Worm (Caenorhabditis elegans) whole organism, young adult: ENCODE results near the gene F49C5.11.
A peak's percentile ranks its signal among the peaks of the same experiment; 100 is the strongest.

ENCODE experiments used
- B0336.3 ChIP-seq: fragments of 200-800 bp; sonication (Bioruptor generic); IDR thresholded peaks from 2 replicates; pipeline ENCODE4 v1.3.6; 2022; ENCODE audit warnings: missing genetic modification characterization, missing compliant biosample characterization
- C06A6.2 ChIP-seq: fragments of 200-800 bp; sonication (Bioruptor generic); conservative IDR thresholded peaks from 2 replicates; pipeline ENCODE4 v1.3.6; 2022; ENCODE audit warnings: missing genetic modification characterization, missing compliant biosample characterization
- F10E7.11 ChIP-seq: sonication (generic microtip); optimal IDR thresholded peaks from 2 replicates; lab custom pipeline; 2017; ENCODE audit warnings: mild to moderate bottlenecking, missing genetic modification characterization, moderate library complexity, missing compliant biosample characterization
- F22D6.2 ChIP-seq: sonication (generic microtip); optimal IDR thresholded peaks from 2 replicates; lab custom pipeline; 2016; ENCODE audit warnings: mild to moderate bottlenecking, missing genetic modification characterization, missing compliant biosample characterization
- F23B12.7 ChIP-seq: sonication (generic microtip); optimal IDR thresholded peaks from 2 replicates; lab custom pipeline; 2017; ENCODE audit warnings: missing genetic modification characterization, mild to moderate bottlenecking, missing compliant biosample characterization, antibody characterized with exemption, moderate library complexity; ENCODE audit not compliant: insufficient read depth
- F57A8.1 ChIP-seq: fragments of 200-800 bp; sonication (Bioruptor generic); optimal IDR thresholded peaks from 2 replicates; lab custom pipeline; 2018; ENCODE audit warnings: mild to moderate bottlenecking, missing genetic modification characterization, moderate library complexity, missing compliant biosample characterization
- F57C9.4 ChIP-seq: sonication (generic microtip); optimal IDR thresholded peaks from 2 replicates; lab custom pipeline; 2017; ENCODE audit warnings: mild to moderate bottlenecking, missing genetic modification characterization, missing compliant biosample characterization
- K11D2.4 ChIP-seq: fragments of 200-800 bp; sonication (Bioruptor generic); IDR thresholded peaks from 2 replicates; pipeline ENCODE4 v1.3.6; 2022; ENCODE audit warnings: missing genetic modification reagents, missing genetic modification characterization, missing compliant biosample characterization
- Y79H2A.3 ChIP-seq: fragments of 200-800 bp; sonication (Bioruptor generic); conservative IDR thresholded peaks from 2 replicates; pipeline ENCODE4 v1.3.6; 2022; ENCODE audit warnings: missing genetic modification reagents, missing genetic modification characterization, missing compliant biosample characterization
- ZK185.1 ChIP-seq: sonication (generic microtip); optimal IDR thresholded peaks from 2 replicates; lab custom pipeline; 2016; ENCODE audit warnings: mild to moderate bottlenecking, missing genetic modification characterization, missing compliant biosample characterization; ENCODE audit not compliant: poor library complexity, severe bottlenecking
- aptf-3 ChIP-seq: fragments of 200-800 bp; sonication (Bioruptor generic); IDR thresholded peaks from 2 replicates; pipeline ENCODE4 v1.3.6; 2022; ENCODE audit warnings: missing genetic modification characterization, missing compliant biosample characterization
- attf-6 ChIP-seq: fragments of 200-800 bp; sonication (Bioruptor generic); IDR thresholded peaks from 2 replicates; pipeline ENCODE4 v1.3.6; 2022; ENCODE audit warnings: missing genetic modification reagents, missing genetic modification characterization, missing compliant biosample characterization
- bed-2 ChIP-seq: fragments of 200-800 bp; sonication (Bioruptor generic); IDR thresholded peaks from 2 replicates; pipeline ENCODE4 v1.3.6; 2022; ENCODE audit warnings: missing genetic modification reagents, missing genetic modification characterization, missing compliant biosample characterization
- cebp-1 ChIP-seq, 2 experiments: fragments of 200-800 bp in 1 of 2; sonication (Bioruptor generic) in 1 of 2; sonication (generic microtip) in 1 of 2; IDR thresholded peaks in 1 of 2; optimal IDR thresholded peaks in 1 of 2; 2 replicates each; pipeline versions ENCODE4 v1.3.6 to Lab custom; 2017 to 2022; ENCODE audit warnings: missing compliant biosample characterization in 2 of 2, missing genetic modification characterization in 2 of 2, mild to moderate bottlenecking in 1 of 2, missing genetic modification reagents in 1 of 2, moderate library complexity in 1 of 2
- ceh-100 ChIP-seq: fragments of 200-800 bp; sonication (Bioruptor generic); IDR thresholded peaks from 2 replicates; pipeline ENCODE4 v1.3.6; 2022; ENCODE audit warnings: missing genetic modification reagents, missing genetic modification characterization, missing compliant biosample characterization
- ceh-40 ChIP-seq: fragments of 200-800 bp; sonication (Bioruptor generic); IDR thresholded peaks from 2 replicates; pipeline ENCODE4 v1.3.6; 2022; ENCODE audit warnings: missing genetic modification characterization, missing compliant biosample characterization
- ceh-91 ChIP-seq: fragments of 200-800 bp; sonication (Bioruptor generic); IDR thresholded peaks from 2 replicates; pipeline ENCODE4 v1.3.6; 2022; ENCODE audit warnings: missing genetic modification reagents, missing genetic modification characterization, missing compliant biosample characterization
- dox-1 ChIP-seq: fragments of 200-800 bp; sonication (Bioruptor generic); IDR thresholded peaks from 2 replicates; pipeline ENCODE4 v1.3.6; 2022; ENCODE audit warnings: missing genetic modification reagents, missing genetic modification characterization, missing compliant biosample characterization
- dpff-1 ChIP-seq: sonication (generic microtip); optimal IDR thresholded peaks from 2 replicates; lab custom pipeline; 2017; ENCODE audit warnings: mild to moderate bottlenecking, missing genetic modification characterization, missing compliant biosample characterization
- efl-1 ChIP-seq: fragments of 150-350 bp; optimal IDR thresholded peaks from 2 replicates; lab custom pipeline; 2014; ENCODE audit warnings: missing biosample characterization, missing genetic modification reagents, missing genetic modification characterization
- egl-44 ChIP-seq: fragments of 200-800 bp; sonication (Bioruptor generic); IDR thresholded peaks from 2 replicates; pipeline ENCODE4 v1.3.6; 2022; ENCODE audit warnings: missing genetic modification reagents, missing genetic modification characterization, missing compliant biosample characterization
- ekl-4 ChIP-seq: fragments of 200-800 bp; sonication (Bioruptor generic); IDR thresholded peaks from 2 replicates; pipeline ENCODE4 v1.3.6; 2022; ENCODE audit warnings: missing genetic modification reagents, missing genetic modification characterization, missing compliant biosample characterization
- hlh-12 ChIP-seq: sonication (generic microtip); optimal IDR thresholded peaks from 2 replicates; lab custom pipeline; 2016; ENCODE audit warnings: missing genetic modification characterization, missing compliant biosample characterization
- hmg-20 ChIP-seq: fragments of 200-800 bp; sonication (Bioruptor generic); IDR thresholded peaks from 2 replicates; pipeline ENCODE4 v1.3.6; 2022; ENCODE audit warnings: missing genetic modification reagents, missing genetic modification characterization, missing compliant biosample characterization
- hsf-1 ChIP-seq: fragments of 200-800 bp; sonication (Bioruptor generic); IDR thresholded peaks from 2 replicates; pipeline ENCODE4 v1.3.6; 2022; ENCODE audit warnings: missing genetic modification reagents, missing genetic modification characterization, missing compliant biosample characterization
- lag-1 ChIP-seq: fragments of 200-800 bp; sonication (Bioruptor generic); IDR thresholded peaks from 2 replicates; pipeline ENCODE4 v1.3.6; 2022; ENCODE audit warnings: missing genetic modification reagents, missing genetic modification characterization, missing compliant biosample characterization
- lin-54 ChIP-seq: fragments of 200-800 bp; sonication (Bioruptor generic); optimal IDR thresholded peaks from 2 replicates; lab custom pipeline; 2018; ENCODE audit warnings: mild to moderate bottlenecking, missing genetic modification characterization, missing compliant biosample characterization
- lsl-1 ChIP-seq: fragments of 200-800 bp; sonication (Bioruptor generic); optimal IDR thresholded peaks from 2 replicates; lab custom pipeline; 2018; ENCODE audit warnings: mild to moderate bottlenecking, missing genetic modification characterization, moderate library complexity, missing compliant biosample characterization
- madf-10 ChIP-seq: sonication (generic microtip); optimal IDR thresholded peaks from 2 replicates; lab custom pipeline; 2016; ENCODE audit warnings: mild to moderate bottlenecking, missing genetic modification characterization, missing compliant biosample characterization
- madf-8 ChIP-seq: fragments of 200-800 bp; sonication (Bioruptor generic); conservative IDR thresholded peaks from 2 replicates; pipeline ENCODE4 v1.3.6; 2022; ENCODE audit warnings: missing genetic modification reagents, missing genetic modification characterization, missing compliant biosample characterization
- mcd-1 ChIP-seq: fragments of 200-800 bp; sonication (Bioruptor generic); IDR thresholded peaks from 2 replicates; pipeline ENCODE4 v1.3.6; 2022; ENCODE audit warnings: missing genetic modification reagents, missing genetic modification characterization, missing compliant biosample characterization
- mxl-1 ChIP-seq: sonication (generic microtip); optimal IDR thresholded peaks from 2 replicates; lab custom pipeline; 2016; ENCODE audit warnings: missing genetic modification characterization, missing compliant biosample characterization
- nfya-1 ChIP-seq: sonication (generic microtip); optimal IDR thresholded peaks from 2 replicates; lab custom pipeline; 2017; ENCODE audit warnings: antibody characterized with exemption, missing compliant biosample characterization, missing genetic modification characterization, borderline replicate concordance; ENCODE audit not compliant: insufficient read depth
- nfya-2 ChIP-seq: fragments of 200-800 bp; sonication (Bioruptor generic); IDR thresholded peaks from 2 replicates; pipeline ENCODE4 v1.3.6; 2022; ENCODE audit warnings: missing genetic modification reagents, missing genetic modification characterization, missing compliant biosample characterization
- nhr-120 ChIP-seq: fragments of 200-800 bp; sonication (Bioruptor generic); IDR thresholded peaks from 2 replicates; pipeline ENCODE4 v1.3.6; 2022; ENCODE audit warnings: missing genetic modification characterization, missing compliant biosample characterization
- nhr-179 ChIP-seq: sonication (generic microtip); optimal IDR thresholded peaks from 2 replicates; lab custom pipeline; 2016; ENCODE audit warnings: mild to moderate bottlenecking, missing genetic modification characterization, missing compliant biosample characterization
- nhr-80 ChIP-seq: sonication (generic microtip); optimal IDR thresholded peaks from 2 replicates; lab custom pipeline; 2016; ENCODE audit warnings: missing genetic modification characterization, missing compliant biosample characterization
- pbrm-1 ChIP-seq: fragments of 200-800 bp; sonication (Bioruptor generic); IDR thresholded peaks from 2 replicates; pipeline ENCODE4 v1.3.6; 2022; ENCODE audit warnings: missing genetic modification reagents, missing genetic modification characterization, missing compliant biosample characterization
- repo-1 ChIP-seq: sonication (generic microtip); optimal IDR thresholded peaks from 2 replicates; lab custom pipeline; 2017; ENCODE audit warnings: mild to moderate bottlenecking, missing genetic modification characterization, missing compliant biosample characterization
- ztf-25 ChIP-seq: fragments of 200-800 bp; sonication (Bioruptor generic); IDR thresholded peaks from 2 replicates; pipeline ENCODE4 v1.3.6; 2022; ENCODE audit warnings: missing genetic modification reagents, missing genetic modification characterization, missing compliant biosample characterization
- ztf-28 ChIP-seq: fragments of 200-800 bp; sonication (Bioruptor generic); IDR thresholded peaks from 2 replicates; pipeline ENCODE4 v1.3.6; 2022; ENCODE audit warnings: missing genetic modification reagents, missing genetic modification characterization, missing compliant biosample characterization
- ztf-6 ChIP-seq: fragments of 200-800 bp; sonication (Bioruptor generic); IDR thresholded peaks from 2 replicates; pipeline ENCODE4 v1.3.6; 2022; ENCODE audit warnings: missing genetic modification reagents, missing genetic modification characterization, missing compliant biosample characterization

The F49C5.11 gene

ce11 chrII:12577754-12578153 is 22.1 kb downstream of the F49C5.11 start, which contains the start of gene clec-8:
TSS of gene clec-8 (minus strand) at chrII:12578061.
- TF ChIP-seq aptf-3 (GFP tag; lab: Robert Waterston, UW) (no peak), K11D2.4 (GFP tag; lab: Robert Waterston, UW) (no peak), nhr-80 (tag; lab: Kevin White, UChicago) (peak; percentile 85), dox-1 (GFP tag; lab: Robert Waterston, UW) (0 out of 2 replicates have a peak, but pooled peaks have one; percentile 12)

- TF ChIP-seq nhr-80 (tag; lab: Kevin White, UChicago) (peak; percentile 45), ztf-6 (GFP tag; lab: Robert Waterston, UW) (no peak)
Measured at ce11 chrII:12580952-12581351, 25.3 kb downstream of the F49C5.11 start, which contains the start of gene clec-4. TSS of gene clec-4 (minus strand) at chrII:12581113.

ce11 chrII:12603667-12604621 is 48.3 kb downstream of the F49C5.11 start, which contains the start of the genes ceh-100 and lips-15:
TSS of gene ceh-100 (minus strand) at chrII:12603680.
TSS of gene lips-15 (plus strand) at chrII:12604386.
- peak; percentile 28 for TF ChIP-seq efl-1 (GFP tag; lab: Kevin White, UChicago)
- no peak for TF ChIP-seq F57C9.4
- TF ChIP-seq dpff-1 (tag; lab: Kevin White, UChicago) = no peak
- TF ChIP-seq F22D6.2 (tag; lab: Kevin White, UChicago) = no peak
- TF ChIP-seq ekl-4 (GFP tag; lab: Robert Waterston, UW) = no peak
- no peak for TF ChIP-seq nhr-80 (tag; lab: Kevin White, UChicago)
- TF ChIP-seq ZK185.1 (tag; lab: Kevin White, UChicago) = no peak
- TF ChIP-seq nhr-179 = no peak
- TF ChIP-seq lin-54 (GFP tag; lab: Kevin White, UChicago) = peak; percentile 27
- TF ChIP-seq hmg-20 = no peak
- no peak for TF ChIP-seq egl-44
- no peak for TF ChIP-seq F23B12.7 (tag; lab: Kevin White, UChicago)
- peak; percentile 13; the same call in 1 of the 2 replicates for TF ChIP-seq mcd-1 (GFP tag; lab: Robert Waterston, UW)
- no peak for TF ChIP-seq aptf-3 (GFP tag; lab: Robert Waterston, UW)
- no peak for TF ChIP-seq B0336.3 (GFP tag; lab: Robert Waterston, UW)
- TF ChIP-seq ztf-28 (GFP tag; lab: Robert Waterston, UW) = no peak
- TF ChIP-seq nhr-120 = no peak
- TF ChIP-seq cebp-1 (GFP tag; IDR thresholded peaks at IDR 0.05; lab: Robert Waterston, UW) = no peak
- no peak for TF ChIP-seq cebp-1 (tag; optimal IDR thresholded peaks at IDR 0.05; lab: Kevin White, UChicago)
- no peak for TF ChIP-seq ceh-40 (GFP tag; lab: Robert Waterston, UW)
- peak; percentile 84 for TF ChIP-seq lsl-1 (GFP tag; lab: Kevin White, UChicago)
- TF ChIP-seq ztf-25 (GFP tag; lab: Robert Waterston, UW) = no peak
- no peak for TF ChIP-seq nfya-1 (tag; lab: Kevin White, UChicago)
- TF ChIP-seq Y79H2A.3 (GFP tag; lab: Robert Waterston, UW) = no peak
- TF ChIP-seq ceh-100 (GFP tag; lab: Robert Waterston, UW) = peak; percentile 37; the same call in 1 of the 2 replicates
- TF ChIP-seq C06A6.2 = no peak
- no peak for TF ChIP-seq F57A8.1 (GFP tag; lab: Kevin White, UChicago)
- no peak for TF ChIP-seq F10E7.11 (tag; lab: Kevin White, UChicago)
- no peak for TF ChIP-seq repo-1 (tag; lab: Kevin White, UChicago)
- TF ChIP-seq mxl-1 = no peak
- no peak for TF ChIP-seq pbrm-1
- 0 out of 2 replicates have a peak, but pooled peaks have one; percentile 17 for TF ChIP-seq ceh-91 (GFP tag; lab: Robert Waterston, UW)
- TF ChIP-seq bed-2 (GFP tag; lab: Robert Waterston, UW) = no peak
- no peak for TF ChIP-seq madf-10 (tag; lab: Kevin White, UChicago)
- TF ChIP-seq attf-6 (GFP tag; lab: Robert Waterston, UW) = no peak
- 0 out of 2 replicates have a peak, but pooled peaks have one; percentile 12 for TF ChIP-seq madf-8
- no peak for TF ChIP-seq nfya-2 (GFP tag; lab: Robert Waterston, UW)
- no peak for TF ChIP-seq hsf-1
- TF ChIP-seq ztf-6 (GFP tag; lab: Robert Waterston, UW) = no peak
- TF ChIP-seq lag-1 = no peak
- no peak for TF ChIP-seq hlh-12
